Fruit fly (Drosophila melanogaster): Measurements from ENCODE around the gene CG9777.
A peak's percentile ranks its signal among the peaks of the same experiment; 100 is the strongest.

Gene CG9777

DNA sequence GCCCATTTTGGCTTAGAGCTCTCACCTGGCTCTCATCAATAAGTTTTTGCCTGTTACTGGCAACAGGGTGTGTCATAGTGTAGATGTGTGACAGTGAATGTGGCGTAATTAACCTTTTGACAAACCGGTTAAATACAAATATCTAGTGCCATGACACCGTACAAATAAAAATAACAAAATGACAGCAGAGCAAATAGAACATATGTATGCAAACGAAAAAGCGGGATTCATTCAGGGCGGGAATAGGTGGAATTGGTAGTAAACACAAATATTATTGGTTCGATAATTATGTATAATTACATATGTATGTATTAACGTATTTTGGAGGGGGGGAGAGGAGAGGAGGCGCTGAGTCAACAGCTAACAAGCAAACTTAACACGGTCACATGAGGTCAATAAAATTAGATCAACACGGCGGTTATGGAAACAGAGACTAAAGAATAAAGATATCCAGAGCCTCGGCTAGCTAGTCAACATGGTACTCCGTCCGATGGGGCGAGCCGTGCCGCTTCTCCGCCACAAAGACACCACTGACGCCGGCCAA, 35.7 kb downstream of the CG9777 start:
- TF ChIP-seq Meics (GFP tag; optimal IDR thresholded peaks at IDR 0.05) (no peak), Hr78 (GFP tag; optimal IDR thresholded peaks at IDR 0.05) (peak in 1 of 2 experiments; percentile 89), CG2202 (tag; optimal IDR thresholded peaks at IDR 0.05) (peak; percentile 1), CG15696 (tag; optimal IDR thresholded peaks at IDR 0.05) (peak; percentile 6), ATbp (GFP tag; optimal IDR thresholded peaks at IDR 0.05) (peak; percentile 20), exex (tag; optimal IDR thresholded peaks at IDR 0.05) (peak; percentile 9), CG16815 (GFP tag; optimal IDR thresholded peaks at IDR 0.05) (no peak), CG33557 (GFP tag; optimal IDR thresholded peaks at IDR 0.05) (peak; percentile 28), CG14710 (tag; optimal IDR thresholded peaks at IDR 0.05) (peak; percentile 12), CG2120 (GFP tag; optimal IDR thresholded peaks at IDR 0.05) (peak; percentile 11), dmrt11E (tag; optimal IDR thresholded peaks at IDR 0.05) (peak; percentile 13), CG10543 (GFP tag; optimal IDR thresholded peaks at IDR 0.05) (peak; percentile 23), crc (GFP tag; optimal IDR thresholded peaks at IDR 0.05) (no peak), kni (GFP tag; optimal IDR thresholded peaks at IDR 0.05) (peak; percentile 36), Pdp1 (GFP tag; optimal IDR thresholded peaks at IDR 0.05) (peak in 1 of 2 experiments; percentile 10), da (GFP tag; optimal IDR thresholded peaks at IDR 0.05) (no peak), Ets65A (GFP tag) (peak; percentile 56), trem (tag; optimal IDR thresholded peaks at IDR 0.05) (no peak), br (optimal IDR thresholded peaks at IDR 0.05) (no peak), crol (GFP tag; IDR thresholded peaks at IDR 0.05) (peak; percentile 35; the same call in 1 of the 2 replicates), CG14441 (GFP tag; IDR thresholded peaks at IDR 0.05) (no peak), Drgx (GFP tag; IDR thresholded peaks at IDR 0.05) (no peak), CG7745 (tag; optimal IDR thresholded peaks at IDR 0.05) (peak; percentile 52), CG7987 (GFP tag; optimal IDR thresholded peaks at IDR 0.05) (peak; percentile 21), fd64A (GFP tag; optimal IDR thresholded peaks at IDR 0.05) (peak; percentile 30), crp (GFP tag; optimal IDR thresholded peaks at IDR 0.05) (no peak), kay (GFP tag; optimal IDR thresholded peaks at IDR 0.05) (peak; percentile 16), Awh (GFP tag; IDR thresholded peaks at IDR 0.05) (0 out of 2 replicates have a peak, but pooled peaks have one; percentile 17), CG15601 (tag; optimal IDR thresholded peaks at IDR 0.05) (peak; percentile 27), Med (GFP tag) (peak; percentile 21), CrebB (tag; optimal IDR thresholded peaks at IDR 0.05) (peak; percentile 10), ind (GFP tag; optimal IDR thresholded peaks at IDR 0.05) (no peak), Eip74EF (GFP tag; optimal IDR thresholded peaks at IDR 0.05) (peak in 1 of 2 experiments; percentile 0)

DNA sequence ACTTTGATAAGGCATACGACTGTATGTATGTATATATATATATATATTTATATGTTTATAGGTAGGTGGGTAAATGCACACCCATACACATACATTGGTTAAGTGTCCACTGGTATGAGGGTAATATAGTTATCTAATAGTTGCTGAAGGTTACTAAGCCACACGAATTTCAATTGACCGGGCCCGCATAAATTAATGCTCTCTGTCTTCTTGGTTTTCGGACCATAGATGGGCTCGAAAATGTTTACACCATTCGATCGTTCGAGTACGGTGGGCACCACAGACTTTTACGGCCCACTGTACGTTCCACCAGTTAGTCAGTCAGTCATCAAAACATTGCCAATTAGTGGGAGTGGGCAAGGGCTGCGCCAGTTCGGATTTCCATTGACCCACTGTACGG, 36.6 kb downstream of the CG9777 start:
- TF ChIP-seq HLH4C (GFP tag; IDR thresholded peaks at IDR 0.05; ENCODE audit: partially characterized antibody) (0 out of 3 replicates have a peak, but pooled peaks have one; percentile 14), ranshi (GFP tag; IDR thresholded peaks at IDR 0.05) (no peak), cg (GFP tag; optimal IDR thresholded peaks at IDR 0.05) (no peak), CG14710 (tag; optimal IDR thresholded peaks at IDR 0.05) (no peak), en (GFP tag; optimal IDR thresholded peaks at IDR 0.05) (no peak), chinmo (GFP tag; IDR thresholded peaks at IDR 0.05; ENCODE audit: partially characterized antibody) (0 out of 4 replicates have a peak, but pooled peaks have one; percentile 38), CG4282 (GFP tag; optimal IDR thresholded peaks at IDR 0.05) (no peak), E2f2 (GFP tag; IDR thresholded peaks at IDR 0.05) (no peak), al (GFP tag; IDR thresholded peaks at IDR 0.05) (no peak), CG10959 (GFP tag; IDR thresholded peaks at IDR 0.05) (no peak), CG2116 (GFP tag; optimal IDR thresholded peaks at IDR 0.05) (no peak), CG4404 (GFP tag; IDR thresholded peaks at IDR 0.05) (no peak), salm (tag; optimal IDR thresholded peaks at IDR 0.05) (no peak), CG4707 (GFP tag; optimal IDR thresholded peaks at IDR 0.05) (peak; percentile 68), NC2α (GFP tag; optimal IDR thresholded peaks at IDR 0.05) (no peak), ap (GFP tag; IDR thresholded peaks at IDR 0.05) (no peak), CG9817 (tag; optimal IDR thresholded peaks at IDR 0.05) (no peak), Eip74EF (GFP tag; optimal IDR thresholded peaks at IDR 0.05) (no peak), CG13123 (GFP tag; optimal IDR thresholded peaks at IDR 0.05) (no peak), ems (GFP tag; optimal IDR thresholded peaks at IDR 0.05) (no peak)
